Worm (Caenorhabditis elegans) whole organism, midembryonic: ENCODE data around the gene F26F4.8.

Experiments used
- T22C8.4 ChIP-seq: fragments of 200-800 bp; sonication (Bioruptor generic); IDR thresholded peaks from 2 replicates; pipeline ENCODE4 v1.3.6; 2022; ENCODE audit warnings: missing genetic modification characterization, missing compliant biosample characterization
- flt-1 ChIP-seq: fragments of 200-800 bp; sonication (Bioruptor generic); IDR thresholded peaks from 2 replicates; pipeline ENCODE4 v1.3.6; 2022; ENCODE audit warnings: missing genetic modification characterization, missing compliant biosample characterization
- klf-2 ChIP-seq: fragments of 200-800 bp; sonication (Bioruptor generic); conservative IDR thresholded peaks from 2 replicates; pipeline ENCODE4 v1.3.6; 2022; ENCODE audit warnings: missing genetic modification reagents, missing genetic modification characterization, missing compliant biosample characterization
- med-1 ChIP-seq: sonication (generic microtip); optimal IDR thresholded peaks from 2 replicates; lab custom pipeline; 2017; ENCODE audit warnings: missing genetic modification characterization, mild to moderate bottlenecking, missing compliant biosample characterization, antibody characterized with exemption, missing genetic modification reagents; ENCODE audit not compliant: insufficient read depth
- ref-1 ChIP-seq: fragments of 200-800 bp; sonication (Bioruptor generic); conservative IDR thresholded peaks from 2 replicates; pipeline ENCODE4 v1.3.6; 2022; ENCODE audit warnings: missing genetic modification reagents, missing genetic modification characterization, missing compliant biosample characterization

DNA sequence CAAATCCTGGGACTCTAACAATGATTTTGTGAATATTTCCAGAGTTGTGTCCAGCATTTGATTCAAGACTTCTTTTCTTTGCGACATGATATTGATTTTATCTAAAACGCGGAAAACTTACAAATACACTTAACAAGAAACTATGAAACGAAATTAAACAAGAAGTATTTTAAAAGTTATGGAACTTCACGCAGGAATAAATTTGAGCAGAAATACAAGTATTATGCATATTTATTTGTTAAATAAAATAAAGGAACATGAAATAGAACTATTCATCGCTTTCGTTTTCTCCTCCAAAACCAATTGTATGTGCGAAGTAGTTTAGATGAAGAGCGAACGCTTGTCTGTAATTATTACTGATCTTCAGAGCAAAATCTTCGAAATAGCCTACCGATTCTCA is 1.5 kb downstream of the F26F4.8 start, which contains the start of gene kbp-2:
- TF ChIP-seq flt-1 (GFP tag; lab: Robert Waterston, UW) (no peak), med-1 (no peak), ref-1 (GFP tag; lab: Robert Waterston, UW) (no peak), T22C8.4 (GFP tag; lab: Robert Waterston, UW) (no peak), klf-2 (GFP tag; lab: Robert Waterston, UW) (no peak)
